Worm (Caenorhabditis elegans) whole organism, L4 larva: ENCODE data around the gene unc-70.

Source experiments
- F10B5.3 ChIP-seq: sonication (generic microtip); optimal IDR thresholded peaks from 2 replicates; lab custom pipeline; 2016; ENCODE audit warnings: mild to moderate bottlenecking, missing genetic modification characterization, missing compliant biosample characterization
- F37D6.2 ChIP-seq: sonication (generic microtip); optimal IDR thresholded peaks from 2 replicates; lab custom pipeline; 2016; ENCODE audit warnings: mild to moderate bottlenecking, missing genetic modification characterization, missing compliant biosample characterization
- Y48G9A.11 ChIP-seq: fragments of 200-800 bp; sonication (Bioruptor generic); IDR thresholded peaks from 2 replicates; pipeline ENCODE4 v1.3.6; 2022; ENCODE audit warnings: missing genetic modification reagents, missing genetic modification characterization, missing compliant biosample characterization
- Y75B8A.6 ChIP-seq: fragments of 200-800 bp; sonication (Bioruptor generic); IDR thresholded peaks from 2 replicates; pipeline ENCODE4 v1.3.6; 2022; ENCODE audit warnings: missing genetic modification reagents, missing genetic modification characterization, missing compliant biosample characterization
- ama-1 ChIP-seq: fragments of 150-350 bp; optimal IDR thresholded peaks from 2 replicates; lab custom pipeline; 2014; ENCODE audit warnings: inconsistent platforms, mixed read lengths
- arid-1 ChIP-seq: fragments of 200-800 bp; sonication (Bioruptor generic); conservative IDR thresholded peaks from 2 replicates; pipeline ENCODE4 v1.3.6; 2022; ENCODE audit warnings: missing genetic modification reagents, missing genetic modification characterization, missing compliant biosample characterization
- attf-4 ChIP-seq: sonication (generic microtip); optimal IDR thresholded peaks from 3 replicates; lab custom pipeline; 2017; ENCODE audit warnings: missing biosample characterization, missing genetic modification characterization
- daf-16 ChIP-seq, 3 experiments: sonication (generic microtip); optimal IDR thresholded peaks; 2 replicates each; lab custom pipeline; 2016 to 2017; ENCODE audit warnings: missing genetic modification characterization in 3 of 3, missing genetic modification reagents in 3 of 3, mild to moderate bottlenecking in 2 of 3, missing compliant biosample characterization in 2 of 3, missing biosample characterization in 1 of 3, moderate library complexity in 1 of 3
- hlh-11 ChIP-seq: fragments of 200-800 bp; sonication (Bioruptor generic); optimal IDR thresholded peaks from 2 replicates; lab custom pipeline; 2018; ENCODE audit warnings: mild to moderate bottlenecking, missing genetic modification characterization, missing compliant biosample characterization
- hmg-1.1 ChIP-seq: fragments of 200-800 bp; sonication (Bioruptor generic); IDR thresholded peaks from 2 replicates; pipeline ENCODE4 v1.3.6; 2022; ENCODE audit warnings: missing genetic modification reagents, missing genetic modification characterization, missing compliant biosample characterization
- lin-15B ChIP-seq: fragments of 150-350 bp; sonication (generic microtip); optimal IDR thresholded peaks from 3 replicates; lab custom pipeline; 2014; ENCODE audit warnings: missing biosample characterization, missing genetic modification characterization
- mdl-1 ChIP-seq, 2 experiments: fragments of 150-350 bp in 1 of 2; sonication (generic microtip) in 1 of 2; optimal IDR thresholded peaks; 2 replicates each; lab custom pipeline; 2014 to 2017; ENCODE audit warnings: missing biosample characterization in 2 of 2, missing genetic modification characterization in 2 of 2
- mep-1 ChIP-seq: fragments of 150-350 bp; sonication (generic microtip); optimal IDR thresholded peaks from 3 replicates; lab custom pipeline; 2014; ENCODE audit warnings: missing biosample characterization, missing genetic modification characterization
- mxl-2 ChIP-seq: fragments of 200-800 bp; sonication (Bioruptor generic); conservative IDR thresholded peaks from 2 replicates; pipeline ENCODE4 v1.3.6; 2022; ENCODE audit warnings: missing genetic modification reagents, missing genetic modification characterization, missing compliant biosample characterization
- nhr-102 ChIP-seq: sonication (generic microtip); optimal IDR thresholded peaks from 2 replicates; lab custom pipeline; 2016; ENCODE audit warnings: mild to moderate bottlenecking, missing genetic modification characterization, moderate library complexity, missing compliant biosample characterization
- nhr-237 ChIP-seq: sonication (generic microtip); optimal IDR thresholded peaks from 2 replicates; lab custom pipeline; 2017; ENCODE audit warnings: missing biosample characterization, missing genetic modification characterization
- nhr-28 ChIP-seq: fragments of 150-350 bp; optimal IDR thresholded peaks from 2 replicates; lab custom pipeline; 2014; ENCODE audit warnings: missing biosample characterization, missing genetic modification characterization
- nhr-6 ChIP-seq: fragments of 150-350 bp; optimal IDR thresholded peaks from 2 replicates; lab custom pipeline; 2014; ENCODE audit warnings: missing biosample characterization, missing genetic modification characterization
- pha-4 ChIP-seq, 2 experiments: fragments of 150-350 bp in 1 of 2; fragments of 200-800 bp in 1 of 2; sonication (Bioruptor generic) in 1 of 2; IDR thresholded peaks in 1 of 2; optimal IDR thresholded peaks in 1 of 2; 2 replicates each; pipeline versions ENCODE4 v1.3.6 to Lab custom; 2014 to 2022; ENCODE audit warnings: missing genetic modification characterization in 2 of 2, missing genetic modification reagents in 2 of 2, missing biosample characterization in 1 of 2, missing compliant biosample characterization in 1 of 2
- saeg-2 ChIP-seq: fragments of 200-800 bp; sonication (Bioruptor generic); IDR thresholded peaks from 2 replicates; pipeline ENCODE4 v1.3.6; 2022; ENCODE audit warnings: missing genetic modification reagents, missing genetic modification characterization, missing compliant biosample characterization
- tag-97 ChIP-seq: fragments of 200-800 bp; sonication (Bioruptor generic); IDR thresholded peaks from 2 replicates; pipeline ENCODE4 v1.3.6; 2022; ENCODE audit warnings: missing genetic modification characterization, missing compliant biosample characterization
- vab-7 ChIP-seq: fragments of 200-800 bp; sonication (Bioruptor generic); IDR thresholded peaks from 2 replicates; pipeline ENCODE4 v1.3.6; 2022; ENCODE audit warnings: missing genetic modification reagents, missing genetic modification characterization, missing compliant biosample characterization
- ztf-11 ChIP-seq: fragments of 150-350 bp; optimal IDR thresholded peaks from 2 replicates; lab custom pipeline; 2014; ENCODE audit warnings: missing biosample characterization, missing genetic modification characterization

unc-70 gene

DNA sequence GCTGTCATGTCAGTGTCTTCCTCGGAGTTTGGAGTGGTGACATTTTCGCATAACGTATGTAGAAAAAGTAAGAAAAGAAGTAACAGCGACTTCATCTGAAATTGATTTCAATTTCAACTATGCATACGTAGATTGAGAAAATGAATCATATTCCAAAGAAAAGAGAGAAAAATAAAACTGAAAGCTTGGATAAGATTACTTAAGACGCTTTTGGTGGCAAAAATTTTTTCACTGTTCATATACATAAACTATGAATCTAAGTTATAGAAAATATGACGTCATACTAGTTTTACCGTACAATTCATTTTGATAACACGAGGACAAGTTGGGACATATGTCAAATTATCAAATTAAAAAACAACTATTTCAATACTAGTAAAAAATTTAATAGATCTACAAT, 53.1 kb downstream of the unc-70 start, which contains the start of gene lipl-6:
lipl-6 (minus strand) TSS at position 101 of the 400 bp plus-strand sequence.
- TF ChIP-seq nhr-237 (tag; lab: Kevin White, UChicago), result no peak
- TF ChIP-seq hlh-11, result no peak
- TF ChIP-seq ztf-11 (tag; lab: Kevin White, UChicago), result no peak
- no peak for TF ChIP-seq lin-15B
- no peak for TF ChIP-seq hmg-1.1 (GFP tag; lab: Robert Waterston, UW)
- no peak for TF ChIP-seq arid-1 (GFP tag; lab: Robert Waterston, UW)

DNA sequence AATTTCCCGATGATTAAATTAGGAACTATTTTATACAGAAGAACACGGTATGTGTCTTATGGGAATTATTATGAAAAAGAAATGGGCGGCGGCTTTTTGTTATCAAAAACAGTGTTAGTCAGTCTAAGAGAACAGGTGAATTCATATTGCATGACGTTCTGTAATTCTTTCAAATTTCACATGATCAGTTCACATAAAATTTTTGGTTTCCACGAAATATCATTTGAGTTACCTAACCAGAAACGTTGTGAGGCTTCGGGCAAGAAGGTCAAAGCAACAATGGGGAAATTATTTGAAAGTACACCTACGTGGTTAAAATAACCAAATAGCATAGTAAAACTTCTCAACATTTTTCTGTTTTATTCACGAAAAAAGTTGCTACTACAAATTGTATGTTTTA, 54.7 kb downstream of the unc-70 start, which contains the start of gene Y57E12B.10:
Y57E12B.10 (minus strand) TSS at position 101 of the 400 bp plus-strand sequence.
- no peak for TF ChIP-seq Y48G9A.11 (GFP tag; lab: Robert Waterston, UW)
- TF ChIP-seq mxl-2 (GFP tag; lab: Robert Waterston, UW), result no peak
- no peak for TF ChIP-seq pha-4 (GFP tag; IDR thresholded peaks at IDR 0.05; lab: Robert Waterston, UW)
- TF ChIP-seq pha-4 (tag; optimal IDR thresholded peaks at IDR 0.05; lab: Kevin White, UChicago), result no peak
- TF ChIP-seq ama-1 (lab: Kevin White, UChicago), result no peak
- TF ChIP-seq nhr-102 (tag; lab: Kevin White, UChicago), result no peak
- no peak for TF ChIP-seq nhr-28 (tag; lab: Kevin White, UChicago)
- TF ChIP-seq nhr-6 (tag; lab: Kevin White, UChicago), result no peak
- TF ChIP-seq saeg-2 (GFP tag; lab: Robert Waterston, UW), result no peak
- no peak for TF ChIP-seq mep-1 (tag; lab: Kevin White, UChicago)
- TF ChIP-seq F10B5.3 (tag; lab: Kevin White, UChicago), result no peak
- TF ChIP-seq F37D6.2 (tag; lab: Kevin White, UChicago), result no peak
- TF ChIP-seq tag-97 (GFP tag; lab: Robert Waterston, UW), result no peak
- no peak for TF ChIP-seq Y75B8A.6
- TF ChIP-seq mdl-1 (tag; optimal IDR thresholded peaks at IDR 0.05; lab: Kevin White, UChicago), result no peak
- no peak for TF ChIP-seq vab-7
- no peak for TF ChIP-seq attf-4 (tag; lab: Kevin White, UChicago)
- TF ChIP-seq daf-16 (GFP tag; optimal IDR thresholded peaks at IDR 0.05; lab: Kevin White, UChicago), result no peak
- TF ChIP-seq daf-16 (tag; optimal IDR thresholded peaks at IDR 0.05; lab: Kevin White, UChicago), result no peak
